Worm (Caenorhabditis elegans) whole organism, L1 larva: ENCODE results near the gene srx-131.
A peak's percentile ranks its signal among the peaks of the same experiment; 100 is the strongest.

Experiments used
- C16A3.4 ChIP-seq: fragments of 150-350 bp; optimal IDR thresholded peaks from 2 replicates; lab custom pipeline; 2014; ENCODE audit warnings: missing biosample characterization, missing genetic modification characterization
- F16B12.6 ChIP-seq: fragments of 150-350 bp; optimal IDR thresholded peaks from 2 replicates; lab custom pipeline; 2014; ENCODE audit warnings: missing biosample characterization, missing genetic modification characterization
- Y116A8C.19 ChIP-seq: sonication (generic microtip); optimal IDR thresholded peaks from 2 replicates; lab custom pipeline; 2016; ENCODE audit warnings: missing compliant biosample characterization, missing genetic modification characterization, borderline replicate concordance
- alr-1 ChIP-seq: fragments of 200-800 bp; sonication (Bioruptor generic); optimal IDR thresholded peaks from 2 replicates; lab custom pipeline; 2018; ENCODE audit warnings: borderline replicate concordance, mild to moderate bottlenecking, missing genetic modification characterization, missing compliant biosample characterization
- ama-1 ChIP-seq: fragments of 150-350 bp; optimal IDR thresholded peaks from 2 replicates; lab custom pipeline; 2014
- blmp-1 ChIP-seq: fragments of 150-350 bp; optimal IDR thresholded peaks from 2 replicates; lab custom pipeline; 2014; ENCODE audit warnings: missing biosample characterization, missing genetic modification characterization
- ceh-8 ChIP-seq: fragments of 200-800 bp; sonication (Bioruptor generic); optimal IDR thresholded peaks from 2 replicates; lab custom pipeline; 2018; ENCODE audit warnings: mild to moderate bottlenecking, missing genetic modification characterization, moderate library complexity, missing compliant biosample characterization
- ceh-82 ChIP-seq, 3 experiments: fragments of 150-350 bp in 1 of 3; sonication (generic microtip) in 2 of 3; optimal IDR thresholded peaks; 2 replicates each; lab custom pipeline; 2014 to 2017; ENCODE audit warnings: missing biosample characterization in 3 of 3, missing genetic modification characterization in 3 of 3
- ceh-88 ChIP-seq: fragments of 200-800 bp; sonication (Bioruptor generic); IDR thresholded peaks from 2 replicates; pipeline ENCODE4 v1.3.6; 2022; ENCODE audit warnings: missing genetic modification characterization, missing compliant biosample characterization
- ceh-90 ChIP-seq: sonication (generic microtip); optimal IDR thresholded peaks from 2 replicates; lab custom pipeline; 2016; ENCODE audit warnings: missing genetic modification characterization, missing compliant biosample characterization
- ces-1 ChIP-seq: fragments of 150-350 bp; optimal IDR thresholded peaks from 2 replicates; lab custom pipeline; 2014; ENCODE audit warnings: missing biosample characterization, missing genetic modification reagents, missing genetic modification characterization
- efl-1 ChIP-seq, 4 experiments: fragments of 150-350 bp; optimal IDR thresholded peaks in 3 of 4; peaks in 1 of 4; 1 replicate in 1 of 4; 2 replicates in 3 of 4; lab custom pipeline; 2014; ENCODE audit warnings: missing biosample characterization in 2 of 4, missing genetic modification characterization in 2 of 4, missing genetic modification reagents in 2 of 4
- efl-3 ChIP-seq: fragments of 200-800 bp; sonication (Bioruptor generic); optimal IDR thresholded peaks from 2 replicates; lab custom pipeline; 2018; ENCODE audit warnings: mild to moderate bottlenecking, missing genetic modification characterization, missing compliant biosample characterization
- egl-13 ChIP-seq: sonication (generic microtip); optimal IDR thresholded peaks from 2 replicates; lab custom pipeline; 2016; ENCODE audit warnings: missing genotype, missing genetic modification reagents, missing genetic modification characterization, missing compliant biosample characterization
- egl-27 ChIP-seq, 2 experiments: fragments of 150-350 bp in 1 of 2; sonication (generic microtip); optimal IDR thresholded peaks; 3 replicates each; lab custom pipeline; 2017 to 2018; ENCODE audit warnings: missing biosample characterization in 2 of 2, missing genetic modification characterization in 2 of 2, missing genetic modification reagents in 2 of 2
- elt-2 ChIP-seq: sonication (generic microtip); optimal IDR thresholded peaks from 2 replicates; lab custom pipeline; 2016; ENCODE audit warnings: missing genetic modification characterization, mild to moderate bottlenecking, inconsistent platforms, missing compliant biosample characterization, missing genetic modification reagents
- fkh-10 ChIP-seq: sonication (generic microtip); optimal IDR thresholded peaks from 2 replicates; lab custom pipeline; 2017; ENCODE audit warnings: missing biosample characterization, missing genetic modification reagents, missing genetic modification characterization
- grh-1 ChIP-seq: fragments of 200-800 bp; sonication (Bioruptor generic); IDR thresholded peaks from 2 replicates; pipeline ENCODE4 v1.3.6; 2022; ENCODE audit warnings: missing genetic modification reagents, missing genetic modification characterization, missing compliant biosample characterization
- hlh-17 ChIP-seq: fragments of 200-800 bp; sonication (Bioruptor generic); optimal IDR thresholded peaks from 2 replicates; lab custom pipeline; 2018; ENCODE audit warnings: missing genetic modification characterization, mild to moderate bottlenecking, missing compliant biosample characterization, moderate library complexity, borderline replicate concordance
- hlh-4 ChIP-seq: sonication (generic microtip); optimal IDR thresholded peaks from 2 replicates; lab custom pipeline; 2016; ENCODE audit warnings: mild to moderate bottlenecking, missing genetic modification characterization, missing compliant biosample characterization
- irx-1 ChIP-seq: sonication (generic microtip); optimal IDR thresholded peaks from 2 replicates; lab custom pipeline; 2016; ENCODE audit warnings: missing genetic modification characterization, missing compliant biosample characterization
- isw-1 ChIP-seq: fragments of 200-800 bp; sonication (Bioruptor generic); IDR thresholded peaks from 2 replicates; pipeline ENCODE4 v1.3.6; 2022; ENCODE audit warnings: missing genetic modification characterization, missing compliant biosample characterization
- lin-35 ChIP-seq, 2 experiments: fragments of 150-350 bp; optimal IDR thresholded peaks; 2 replicates each; lab custom pipeline; 2014; ENCODE audit warnings: missing biosample characterization in 2 of 2, missing genetic modification characterization in 2 of 2, missing genetic modification reagents in 2 of 2
- lin-39 ChIP-seq: fragments of 150-350 bp; optimal IDR thresholded peaks from 2 replicates; lab custom pipeline; 2014; ENCODE audit warnings: missing biosample characterization, missing genetic modification reagents, missing genetic modification characterization
- mab-9 ChIP-seq: fragments of 200-800 bp; sonication (Bioruptor generic); IDR thresholded peaks from 2 replicates; pipeline ENCODE4 v1.3.6; 2022; ENCODE audit warnings: missing genetic modification reagents, missing genetic modification characterization, missing compliant biosample characterization
- mdl-1 ChIP-seq, 2 experiments: fragments of 150-350 bp; optimal IDR thresholded peaks; 2 replicates each; lab custom pipeline; 2014 to 2017; ENCODE audit warnings: missing biosample characterization in 2 of 2, missing genetic modification characterization in 2 of 2, inconsistent platforms in 1 of 2
- mef-2 ChIP-seq: fragments of 150-350 bp; optimal IDR thresholded peaks from 2 replicates; lab custom pipeline; 2014; ENCODE audit warnings: missing biosample characterization, missing genetic modification characterization
- mep-1 ChIP-seq: fragments of 150-350 bp; optimal IDR thresholded peaks from 2 replicates; lab custom pipeline; 2014; ENCODE audit warnings: missing biosample characterization, missing genetic modification characterization
- nhr-19 ChIP-seq: fragments of 200-800 bp; sonication (Bioruptor generic); conservative IDR thresholded peaks from 2 replicates; pipeline ENCODE4 v1.3.6; 2022; ENCODE audit warnings: missing genetic modification characterization, missing compliant biosample characterization
- nhr-20 ChIP-seq: sonication (generic microtip); optimal IDR thresholded peaks from 2 replicates; lab custom pipeline; 2016; ENCODE audit warnings: mild to moderate bottlenecking, missing genetic modification characterization, missing compliant biosample characterization
- nhr-28 ChIP-seq: fragments of 150-350 bp; optimal IDR thresholded peaks from 2 replicates; lab custom pipeline; 2014; ENCODE audit warnings: missing biosample characterization, missing genetic modification characterization
- nhr-47 ChIP-seq: sonication (generic microtip); optimal IDR thresholded peaks from 2 replicates; lab custom pipeline; 2016; ENCODE audit warnings: mild to moderate bottlenecking, missing genetic modification characterization, moderate library complexity, missing compliant biosample characterization
- nhr-71 ChIP-seq: sonication (generic microtip); optimal IDR thresholded peaks from 2 replicates; lab custom pipeline; 2016; ENCODE audit warnings: mild to moderate bottlenecking, missing genetic modification characterization, moderate library complexity, missing compliant biosample characterization
- nhr-76 ChIP-seq: sonication (generic microtip); optimal IDR thresholded peaks from 2 replicates; lab custom pipeline; 2017; ENCODE audit warnings: missing biosample characterization, missing genetic modification characterization
- nhr-85 ChIP-seq: sonication (generic microtip); peaks from one replicate; lab custom pipeline; 2016; ENCODE audit warnings: missing genetic modification characterization, inconsistent platforms, missing compliant biosample characterization
- nhr-90 ChIP-seq: sonication (generic microtip); optimal IDR thresholded peaks from 2 replicates; lab custom pipeline; 2016; ENCODE audit warnings: mild to moderate bottlenecking, missing genetic modification characterization, missing compliant biosample characterization; ENCODE audit not compliant: poor library complexity
- pag-3 ChIP-seq: sonication (generic microtip); optimal IDR thresholded peaks from 2 replicates; lab custom pipeline; 2017; ENCODE audit warnings: missing genetic modification characterization, mild to moderate bottlenecking, missing compliant biosample characterization, antibody characterized with exemption, borderline replicate concordance; ENCODE audit not compliant: insufficient read depth
- pqm-1 ChIP-seq: sonication (generic microtip); optimal IDR thresholded peaks from 3 replicates; lab custom pipeline; 2017; ENCODE audit warnings: missing biosample characterization, missing genetic modification characterization
- rnt-1 ChIP-seq: sonication (generic microtip); optimal IDR thresholded peaks from 2 replicates; lab custom pipeline; 2016; ENCODE audit warnings: mild to moderate bottlenecking, missing genetic modification characterization, moderate library complexity, missing compliant biosample characterization
- sptf-1 ChIP-seq: fragments of 150-350 bp; optimal IDR thresholded peaks from 2 replicates; lab custom pipeline; 2014; ENCODE audit warnings: missing biosample characterization, missing genetic modification characterization
- tlp-1 ChIP-seq: fragments of 150-350 bp; optimal IDR thresholded peaks from 2 replicates; lab custom pipeline; 2014; ENCODE audit warnings: missing biosample characterization, missing genetic modification characterization
- unc-30 ChIP-seq: sonication (generic microtip); optimal IDR thresholded peaks from 2 replicates; lab custom pipeline; 2017; ENCODE audit warnings: missing biosample characterization, missing genetic modification characterization
- unc-98 ChIP-seq: fragments of 200-800 bp; sonication (Bioruptor generic); IDR thresholded peaks from 2 replicates; pipeline ENCODE4 v1.3.6; 2022; ENCODE audit warnings: missing genetic modification characterization, missing compliant biosample characterization
- vab-15 ChIP-seq: sonication (generic microtip); optimal IDR thresholded peaks from 2 replicates; lab custom pipeline; 2017; ENCODE audit warnings: missing genotype, mild to moderate bottlenecking, missing genetic modification characterization, missing compliant biosample characterization
- zag-1 ChIP-seq: fragments of 150-350 bp; optimal IDR thresholded peaks from 2 replicates; lab custom pipeline; 2014; ENCODE audit warnings: missing biosample characterization, missing genetic modification characterization
- zip-4 ChIP-seq: fragments of 200-800 bp; sonication (Bioruptor generic); optimal IDR thresholded peaks from 2 replicates; lab custom pipeline; 2018; ENCODE audit warnings: mild to moderate bottlenecking, missing genetic modification characterization, moderate library complexity, missing compliant biosample characterization
- ztf-11 ChIP-seq, 2 experiments: sonication (generic microtip); optimal IDR thresholded peaks; 2 replicates each; lab custom pipeline; 2016 to 2017; ENCODE audit warnings: missing genetic modification characterization in 2 of 2, missing biosample characterization in 1 of 2, missing compliant biosample characterization in 1 of 2
- ztf-4 ChIP-seq: fragments of 150-350 bp; optimal IDR thresholded peaks from 2 replicates; lab custom pipeline; 2014; ENCODE audit warnings: missing biosample characterization, missing genetic modification characterization

srx-131 gene

ce11 chrV:13803902-13804301 is 41.3 kb upstream of the srx-131 start, which contains the start of gene swan-2 (continued):
- no peak for TF ChIP-seq fkh-10 (GFP tag; lab: Kevin White, UChicago)
- TF ChIP-seq blmp-1 (tag; lab: Kevin White, UChicago) = no peak
- no peak for TF ChIP-seq pqm-1 (tag; lab: Kevin White, UChicago)
- TF ChIP-seq grh-1 = no peak
- no peak for TF ChIP-seq alr-1 (tag; lab: Kevin White, UChicago)
- TF ChIP-seq F16B12.6 (tag; lab: Kevin White, UChicago) = no peak
- no peak for TF ChIP-seq nhr-47
- no peak for TF ChIP-seq Y116A8C.19 (tag; lab: Kevin White, UChicago)
- no peak for TF ChIP-seq ces-1 (GFP tag; lab: Kevin White, UChicago)
- peak in 1 of 2 experiments; percentile 70 for TF ChIP-seq lin-35 (GFP tag; optimal IDR thresholded peaks at IDR 0.05; lab: Kevin White, UChicago)
- TF ChIP-seq tlp-1 = no peak
- TF ChIP-seq lin-39 (tag; lab: Kevin White, UChicago) = no peak
- TF ChIP-seq pag-3 (tag; lab: Kevin White, UChicago) = no peak
- TF ChIP-seq nhr-19 = no peak
- no peak for TF ChIP-seq efl-1 (optimal IDR thresholded peaks at IDR 0.05; lab: Kevin White, UChicago)
- peak in 1 of 2 experiments; percentile 88 for TF ChIP-seq efl-1 (GFP tag; optimal IDR thresholded peaks at IDR 0.05 in 1 of 2; lab: Kevin White, UChicago)
- peak; percentile 65 for TF ChIP-seq nhr-85 (tag; lab: Kevin White, UChicago)

ce11 chrV:13807232-13807631 is 38.0 kb upstream of the srx-131 start, which contains the start of gene swan-1:
TSS of gene swan-1 (minus strand) at chrV:13807237.
- TF ChIP-seq ceh-8 (GFP tag; lab: Kevin White, UChicago) (no peak), pag-3 (tag; lab: Kevin White, UChicago) (no peak), zag-1 (tag; lab: Kevin White, UChicago) (no peak), nhr-85 (tag; lab: Kevin White, UChicago) (peak; percentile 55), fkh-10 (GFP tag; lab: Kevin White, UChicago) (no peak), mef-2 (tag; lab: Kevin White, UChicago) (no peak), ceh-88 (GFP tag; lab: Robert Waterston, UW) (no peak), pqm-1 (tag; lab: Kevin White, UChicago) (no peak), nhr-76 (tag; lab: Kevin White, UChicago) (no peak), sptf-1 (tag; lab: Kevin White, UChicago) (no peak), hlh-4 (tag; lab: Kevin White, UChicago) (no peak), isw-1 (no peak), blmp-1 (tag; lab: Kevin White, UChicago) (peak; percentile 69), ceh-90 (tag; lab: Kevin White, UChicago) (no peak), nhr-71 (peak; percentile 10), nhr-20 (tag; lab: Kevin White, UChicago) (no peak), lin-35 (GFP tag; optimal IDR thresholded peaks at IDR 0.05; lab: Kevin White, UChicago) (no peak), egl-13 (tag; lab: Kevin White, UChicago) (no peak), elt-2 (tag; lab: Kevin White, UChicago) (no peak), ceh-82 (tag; optimal IDR thresholded peaks at IDR 0.05; lab: Kevin White, UChicago) (no peak), mab-9 (GFP tag; lab: Robert Waterston, UW) (no peak), zip-4 (no peak), irx-1 (tag; lab: Kevin White, UChicago) (no peak), hlh-17 (GFP tag; lab: Kevin White, UChicago) (no peak), nhr-47 (no peak), efl-1 (optimal IDR thresholded peaks at IDR 0.05; lab: Kevin White, UChicago) (peak in 1 of 2 experiments; percentile 18), efl-1 (GFP tag; optimal IDR thresholded peaks at IDR 0.05 in 1 of 2; lab: Kevin White, UChicago) (peak in 1 of 2 experiments; percentile 86), mep-1 (tag; lab: Kevin White, UChicago) (no peak), ama-1 (no peak), rnt-1 (tag; lab: Kevin White, UChicago) (peak; percentile 26), efl-3 (GFP tag; lab: Kevin White, UChicago) (no peak), nhr-28 (tag; lab: Kevin White, UChicago) (no peak), egl-27 (tag; optimal IDR thresholded peaks at IDR 0.05; lab: Kevin White, UChicago) (no peak), unc-98 (GFP tag; lab: Robert Waterston, UW) (no peak), vab-15 (tag; lab: Kevin White, UChicago) (no peak), C16A3.4 (tag; lab: Kevin White, UChicago) (no peak), ztf-4 (no peak), nhr-90 (tag; lab: Kevin White, UChicago) (no peak), Y116A8C.19 (tag; lab: Kevin White, UChicago) (no peak), unc-30 (tag; lab: Kevin White, UChicago) (no peak), grh-1 (no peak), ztf-11 (tag; optimal IDR thresholded peaks at IDR 0.05; lab: Kevin White, UChicago) (no peak), nhr-19 (peak; percentile 14; the same call in 1 of the 2 replicates), mdl-1 (tag; optimal IDR thresholded peaks at IDR 0.05; lab: Kevin White, UChicago) (no peak)
